Worm (Caenorhabditis elegans): ENCODE data around the gene F43C9.2.

DNA sequence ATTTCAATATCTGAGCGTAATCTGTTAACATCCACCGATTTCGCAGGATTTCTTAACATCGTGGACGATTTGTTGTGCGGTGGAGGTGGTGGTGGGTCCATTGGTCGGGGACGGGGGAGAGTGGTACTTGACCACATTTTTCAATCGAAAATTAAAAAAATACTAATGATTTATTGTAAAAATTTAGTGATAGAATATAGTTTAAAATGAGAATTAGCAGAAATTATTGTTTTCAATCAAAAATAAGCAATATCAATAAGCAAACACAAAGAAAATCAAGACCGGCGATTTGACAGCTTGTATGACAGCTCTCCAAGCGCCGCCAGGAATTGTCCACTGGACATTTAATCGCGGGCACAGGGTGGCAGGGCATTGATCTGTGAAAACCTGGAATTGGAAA lies 1.2 kb upstream of the F43C9.2 start, which contains the start of gene hum-10:
- TF ChIP-seq tra-4 (tag; optimal IDR thresholded peaks at IDR 0.05), result no peak
- no peak for TF ChIP-seq sea-1 (GFP tag; conservative IDR thresholded peaks at IDR 0.05)
- no peak for TF ChIP-seq hnd-1 (tag; optimal IDR thresholded peaks at IDR 0.05)
- TF ChIP-seq aly-1 (tag; optimal IDR thresholded peaks at IDR 0.05), result no peak
- no peak for TF ChIP-seq F13C5.2 (tag; optimal IDR thresholded peaks at IDR 0.05)
- TF ChIP-seq scrt-1 (GFP tag; IDR thresholded peaks at IDR 0.05), result no peak
- TF ChIP-seq hmg-4 (GFP tag; optimal IDR thresholded peaks at IDR 0.05), result no peak
- TF ChIP-seq ama-1 (optimal IDR thresholded peaks at IDR 0.05), result no peak
- no peak for TF ChIP-seq tbx-11 (GFP tag; IDR thresholded peaks at IDR 0.05)
- TF ChIP-seq flt-1 (GFP tag; IDR thresholded peaks at IDR 0.05), result no peak
- no peak for TF ChIP-seq ceh-36 (tag; optimal IDR thresholded peaks at IDR 0.05)

Measured in whole organism, early embryonic.